Fruit fly (Drosophila melanogaster) ovary, adult (tissue): ENCODE results near the gene Rfk.

ENCODE experiments used
- CG17801 ChIP-seq: fragments of 200-800 bp; optimal IDR thresholded peaks from 2 replicates; lab custom pipeline; 2019; ENCODE audit warnings: missing biosample characterization, mild to moderate bottlenecking, missing genetic modification characterization, moderate library complexity; ENCODE audit not compliant: partially characterized antibody

The Rfk gene

DNA sequence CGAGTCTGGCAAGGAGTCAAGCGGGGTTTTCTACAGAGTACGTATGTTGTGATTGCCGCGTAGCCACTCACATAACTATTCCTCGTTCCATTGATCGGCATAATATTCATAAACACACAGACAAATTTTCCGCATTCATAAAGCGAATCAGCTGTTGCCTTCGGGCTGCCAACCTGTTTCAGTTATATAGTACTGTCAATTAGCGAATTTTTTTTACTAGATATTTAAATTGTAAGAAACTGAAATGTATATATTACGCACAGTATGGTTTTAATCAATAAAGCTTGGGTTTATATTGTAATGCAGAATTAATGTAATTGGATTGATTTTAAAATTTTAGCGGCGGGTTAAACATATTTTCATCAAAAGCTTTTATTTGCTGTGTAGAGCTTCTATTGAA, at the start of gene Rfk:
TSS of gene Rfk (minus strand) at position 152 of the 400 bp plus-strand sequence.
- peak; percentile 23 for TF ChIP-seq CG17801 (GFP tag; lab: Kevin White, UChicago)

DNA sequence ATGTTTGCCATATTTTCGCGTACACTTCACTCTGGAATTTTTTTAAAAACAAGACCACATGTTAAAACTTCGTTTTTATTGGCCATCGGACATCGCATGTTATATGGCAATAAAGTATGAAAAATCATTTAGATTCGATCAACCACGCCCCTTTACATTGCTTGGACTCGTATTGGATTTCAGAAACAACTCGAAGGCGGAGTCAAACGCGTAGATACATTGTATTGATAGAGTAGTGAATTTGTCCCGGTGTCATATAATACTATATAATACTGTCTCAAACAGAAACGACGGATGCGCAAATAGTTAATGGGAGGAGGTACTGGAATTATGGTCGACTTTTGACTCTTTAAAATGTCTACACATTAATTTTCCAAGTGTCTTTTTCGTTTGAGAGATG, 48.3 kb upstream of the Rfk start:
- no peak for TF ChIP-seq CG17801 (GFP tag; lab: Kevin White, UChicago)

DNA sequence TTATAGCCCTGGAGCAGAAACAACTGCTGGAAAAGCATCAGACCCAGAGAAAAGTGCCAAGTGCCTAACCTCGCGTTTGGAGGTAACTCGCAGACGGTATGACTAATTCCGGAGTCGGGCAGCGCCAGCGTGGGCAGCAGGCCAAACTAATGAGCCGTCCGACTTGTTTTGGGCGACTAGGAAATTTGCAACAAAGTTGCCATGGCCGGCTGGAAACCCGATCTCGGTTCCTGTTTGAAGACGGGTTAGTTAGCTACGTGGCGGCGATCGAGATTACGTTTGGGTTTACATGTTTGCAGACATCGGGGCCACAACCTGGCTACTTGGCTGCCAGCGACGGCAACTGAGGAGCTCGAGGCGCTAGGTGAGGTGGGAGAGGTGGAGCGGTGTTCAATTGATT, 43.9 kb upstream of the Rfk start:
- no peak for TF ChIP-seq CG17801 (GFP tag; lab: Kevin White, UChicago)

DNA sequence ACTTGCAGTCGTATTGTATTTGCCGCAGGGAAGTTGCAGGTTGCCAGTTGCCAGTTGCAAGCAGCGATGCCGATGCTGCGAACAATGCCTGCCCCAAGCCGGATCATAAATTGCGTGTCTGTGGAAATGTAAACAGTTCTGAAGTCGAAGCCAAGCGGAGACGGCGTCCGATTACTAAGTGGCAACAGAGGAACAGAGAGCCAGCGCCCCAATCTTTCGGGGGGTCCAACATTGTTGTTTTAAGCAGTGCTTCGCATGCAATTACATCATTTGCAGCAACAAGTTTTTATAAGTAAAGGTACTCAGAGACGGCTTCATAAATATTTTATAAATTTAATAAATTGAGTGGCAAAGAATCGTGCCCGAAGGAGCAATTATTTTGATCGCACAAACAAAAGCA, 41.4 kb upstream of the Rfk start:
- TF ChIP-seq CG17801 (GFP tag; lab: Kevin White, UChicago) = no peak

dm6 chr3R:7953041-7953788, 40.1 kb upstream of the Rfk start:
- TF ChIP-seq CG17801 (GFP tag; lab: Kevin White, UChicago) = no peak

DNA sequence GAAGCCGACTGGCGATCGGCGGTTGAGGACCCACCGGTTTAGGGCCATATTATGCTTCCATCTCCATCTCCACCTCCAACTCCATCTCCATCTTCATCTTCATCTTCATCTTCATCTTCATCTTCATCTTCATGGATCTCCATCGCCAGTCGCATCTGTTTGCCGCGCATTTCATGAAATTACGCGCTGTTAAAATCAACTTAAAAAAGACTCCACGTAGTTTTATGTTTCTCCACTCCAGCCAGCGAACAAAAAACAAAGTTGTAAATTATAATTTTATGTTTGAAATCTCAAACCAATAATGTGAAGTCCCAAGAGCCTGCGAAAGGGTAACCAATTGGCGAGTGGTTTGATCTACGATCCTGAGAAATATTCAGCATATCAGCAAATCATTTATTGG, 37.1 kb upstream of the Rfk start:
- TF ChIP-seq CG17801 (GFP tag; lab: Kevin White, UChicago) = no peak

DNA sequence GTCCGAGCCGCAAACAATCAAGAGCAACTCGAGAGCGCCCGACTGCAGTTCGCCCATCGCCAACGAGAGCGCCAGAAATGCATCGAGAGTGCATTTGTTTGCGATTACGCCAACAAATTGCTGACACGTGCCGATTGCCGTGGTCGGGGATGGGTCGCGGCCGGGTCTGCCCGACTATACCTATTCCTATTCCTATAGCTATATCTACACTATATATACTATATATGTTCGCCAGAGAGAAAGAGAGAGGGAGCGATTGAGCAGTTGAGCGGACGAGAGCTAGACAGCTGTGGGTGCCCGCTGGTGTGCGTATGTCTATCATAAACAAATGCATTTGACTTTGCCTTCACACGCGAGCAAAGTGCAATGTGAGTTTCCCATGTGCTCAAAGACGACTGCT, 34.3 kb upstream of the Rfk start:
- peak; percentile 47 for TF ChIP-seq CG17801 (GFP tag; lab: Kevin White, UChicago)

DNA sequence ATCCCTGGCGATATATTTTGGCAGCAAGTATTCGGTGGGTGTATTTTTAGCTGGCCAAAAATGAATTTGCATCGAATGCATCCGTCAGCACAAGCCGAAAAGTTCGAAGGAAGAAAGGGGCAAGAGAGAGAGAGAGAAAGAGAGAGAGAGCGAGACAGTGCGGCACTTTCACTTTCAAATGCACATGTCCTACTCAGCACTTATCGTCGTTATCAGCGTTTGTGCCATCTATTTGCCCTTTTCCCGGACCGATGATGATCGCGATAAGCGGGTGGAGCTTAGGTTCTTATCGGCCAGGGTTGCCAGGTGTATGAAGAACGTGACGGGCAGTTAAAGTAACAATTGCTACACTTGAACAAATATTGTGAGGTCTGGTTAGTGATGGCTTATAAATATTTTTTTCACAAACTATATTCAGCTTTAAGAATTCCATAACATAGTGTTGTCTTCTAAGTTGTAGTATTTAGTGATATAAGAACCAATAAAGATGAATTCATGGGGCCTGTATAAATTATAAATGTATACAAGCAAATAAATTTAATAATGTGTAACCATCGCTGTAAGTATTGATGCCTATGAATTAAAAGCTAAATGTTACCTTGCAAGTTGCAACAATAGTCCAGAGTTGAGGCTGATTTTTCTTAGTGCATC, 31.7 kb upstream of the Rfk start:
- no peak for TF ChIP-seq CG17801 (GFP tag; lab: Kevin White, UChicago)

DNA sequence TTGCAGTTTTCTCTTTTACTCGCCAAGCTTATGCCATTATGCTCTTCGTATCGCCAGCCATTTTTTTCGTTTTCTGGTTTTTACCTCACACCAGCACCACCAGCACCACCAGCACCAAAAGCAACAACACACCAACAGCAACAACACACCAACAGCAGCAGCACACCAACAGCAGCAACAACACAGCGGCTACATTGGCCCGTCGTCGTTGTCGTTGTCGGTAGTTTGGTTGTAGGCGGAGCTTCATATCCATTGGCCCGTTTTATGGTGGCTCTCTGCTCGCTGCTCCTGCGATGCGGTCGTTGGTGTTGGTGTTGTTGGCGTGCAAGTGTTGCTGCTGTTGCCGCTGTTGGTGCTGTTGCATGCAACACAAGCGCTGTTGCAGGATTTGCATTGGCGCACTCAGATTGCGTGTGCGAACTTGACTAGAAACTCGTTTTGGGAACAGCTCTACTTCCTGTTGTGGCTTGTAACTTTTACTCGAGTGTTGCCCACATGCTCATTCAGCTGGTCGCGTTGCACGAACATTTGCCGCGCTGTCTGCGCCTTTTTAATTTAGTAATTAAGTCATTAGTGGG, 23.8 kb upstream of the Rfk start:
- TF ChIP-seq CG17801 (GFP tag; lab: Kevin White, UChicago) = peak; percentile 7

DNA sequence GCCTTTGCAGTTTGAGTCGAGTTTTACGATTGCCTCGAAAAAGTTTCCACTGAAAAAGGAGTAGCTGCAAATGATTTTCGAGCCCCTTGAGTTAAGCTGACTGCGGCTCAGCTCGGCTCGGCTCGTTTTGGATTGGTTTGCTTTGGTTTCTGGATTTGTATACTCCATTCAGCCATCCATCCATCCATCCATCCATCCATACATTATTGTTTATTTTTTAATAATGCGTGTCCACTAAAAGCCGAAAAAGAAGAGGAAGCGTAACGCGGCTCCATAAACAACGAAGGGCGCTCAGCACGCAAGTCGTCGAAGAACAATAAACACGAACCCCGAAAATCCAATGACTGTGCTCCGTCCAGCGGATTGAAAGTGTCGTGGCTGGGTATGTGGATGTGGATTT, 13.3 kb upstream of the Rfk start:
- no peak for TF ChIP-seq CG17801 (GFP tag; lab: Kevin White, UChicago)

- no peak for TF ChIP-seq CG17801 (GFP tag; lab: Kevin White, UChicago)
Observed at dm6 chr3R:7920196-7920595, 7.1 kb upstream of the Rfk start, which contains the start of the genes CG10445 and lds. TSS of gene CG10445 (minus strand) at chr3R:7920299. TSS of gene lds (plus strand) at chr3R:7920431.

dm6 chr3R:7913551-7913950, 461 bp upstream of the Rfk start, which contains the start of gene kipf:
TSS of gene kipf (plus strand) at chr3R:7913851.
- TF ChIP-seq CG17801 (GFP tag; lab: Kevin White, UChicago) = no peak

DNA sequence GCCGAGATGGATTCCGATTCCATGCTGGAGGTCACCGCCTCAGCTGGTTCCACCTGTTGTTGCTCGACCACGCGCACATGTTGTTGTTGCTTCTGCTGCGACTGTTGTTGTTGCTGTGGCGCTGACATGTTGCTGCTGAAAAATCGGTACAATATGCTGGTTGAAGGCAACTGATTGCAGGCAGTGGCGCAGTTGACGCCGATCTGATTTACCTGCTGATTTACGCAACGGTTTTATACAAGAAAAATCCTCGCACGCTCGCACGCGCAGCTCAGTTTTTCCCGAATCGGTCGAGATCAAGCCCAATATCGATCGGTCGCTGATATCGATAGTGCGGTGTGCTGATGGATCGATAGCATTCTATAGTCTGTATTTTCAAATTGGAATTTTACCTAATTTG, 1.6 kb downstream of the Rfk start, which contains the start of gene Prat:
TSS of gene Prat (minus strand) at position 298 of the 400 bp plus-strand sequence.
- no peak for TF ChIP-seq CG17801 (GFP tag; lab: Kevin White, UChicago)

DNA sequence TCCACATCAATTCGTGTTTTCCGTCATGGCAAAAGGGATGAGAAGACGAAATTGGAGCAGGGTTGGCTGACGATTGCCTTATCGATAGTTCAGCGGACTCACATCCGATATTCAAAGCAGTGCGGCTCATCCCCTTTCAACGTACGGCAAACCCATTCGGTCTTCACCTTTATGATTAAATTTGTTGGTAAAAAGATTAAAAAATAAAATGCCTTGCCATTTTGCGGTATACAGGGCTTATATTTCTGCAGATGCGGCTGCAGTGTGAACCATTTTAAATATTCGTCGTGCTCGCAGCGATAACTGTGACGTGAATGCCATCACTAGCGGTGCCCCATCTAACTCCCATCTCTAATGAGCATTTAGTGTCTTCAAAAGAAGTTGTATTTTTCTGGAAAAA, 5.8 kb downstream of the Rfk start, which contains the start of the genes Taf7 and EMC1:
TSS of gene Taf7 (plus strand) at position 23 of the 400 bp plus-strand sequence.
TSS of gene EMC1 (minus strand) at position 53 of the 400 bp plus-strand sequence.
- TF ChIP-seq CG17801 (GFP tag; lab: Kevin White, UChicago) = no peak

- peak; percentile 11 for TF ChIP-seq CG17801 (GFP tag; lab: Kevin White, UChicago)
Observed at dm6 chr3R:7902313-7902872, 10.7 kb downstream of the Rfk start, which contains the start of gene mRpS9. TSS of gene mRpS9 (minus strand) at chr3R:7902667.
